Fruit fly (Drosophila melanogaster) whole organism, pupa: Measurements from ENCODE around the gene EMC2A.

Experiments
- CG12605 ChIP-seq: fragments of 200-800 bp; sonication (Bioruptor generic); IDR thresholded peaks from 2 replicates; pipeline ENCODE4 v1.3.6; 2022; ENCODE audit warnings: missing biosample characterization, missing genetic modification characterization
- CG13204 ChIP-seq: fragments of 200-800 bp; sonication (Bioruptor generic); optimal IDR thresholded peaks from 2 replicates; lab custom pipeline; 2018; ENCODE audit warnings: missing biosample characterization, mild to moderate bottlenecking, missing genetic modification characterization, moderate library complexity
- CG15710 ChIP-seq: fragments of 200-800 bp; sonication (Bioruptor generic); optimal IDR thresholded peaks from 2 replicates; lab custom pipeline; 2018; ENCODE audit warnings: missing biosample characterization, mild to moderate bottlenecking, missing genetic modification characterization, moderate library complexity
- CG32121 ChIP-seq: fragments of 200-800 bp; sonication (Bioruptor generic); IDR thresholded peaks from 2 replicates; pipeline ENCODE4 v1.3.6; 2022; ENCODE audit warnings: missing biosample characterization, missing genetic modification characterization
- CG34367 ChIP-seq: fragments of 200-800 bp; sonication (Bioruptor generic); optimal IDR thresholded peaks from 2 replicates; lab custom pipeline; 2018; ENCODE audit warnings: missing biosample characterization, mild to moderate bottlenecking, missing genetic modification characterization
- CG4496 ChIP-seq: fragments of 200-800 bp; sonication (Bioruptor generic); IDR thresholded peaks from 3 replicates; pipeline ENCODE4 v1.3.6; 2022; ENCODE audit warnings: missing biosample characterization, missing genetic modification characterization
- CG8159 ChIP-seq: fragments of 200-800 bp; sonication (Bioruptor generic); optimal IDR thresholded peaks from 3 replicates; lab custom pipeline; 2018; ENCODE audit warnings: missing biosample characterization, mild to moderate bottlenecking, missing genetic modification characterization, moderate library complexity
- D1 ChIP-seq: fragments of 200-800 bp; sonication (Bioruptor generic); optimal IDR thresholded peaks from 2 replicates; lab custom pipeline; 2018; ENCODE audit warnings: missing biosample characterization, mild to moderate bottlenecking, missing genetic modification characterization, moderate library complexity
- EcR ChIP-seq: fragments of 200-800 bp; sonication (Bioruptor generic); optimal IDR thresholded peaks from 3 replicates; lab custom pipeline; 2019; ENCODE audit warnings: missing biosample characterization, missing genetic modification characterization, mild to moderate bottlenecking, moderate library complexity, missing genetic modification reagents
- Pif1A ChIP-seq: fragments of 200-800 bp; sonication (Bioruptor generic); optimal IDR thresholded peaks from 3 replicates; lab custom pipeline; 2016; ENCODE audit warnings: missing biosample characterization, missing genetic modification characterization
- fd96Ca ChIP-seq: fragments of 200-800 bp; sonication (Bioruptor generic); IDR thresholded peaks from 3 replicates; pipeline ENCODE4 v1.3.6; 2022; ENCODE audit warnings: missing biosample characterization, missing genetic modification characterization

DNA sequence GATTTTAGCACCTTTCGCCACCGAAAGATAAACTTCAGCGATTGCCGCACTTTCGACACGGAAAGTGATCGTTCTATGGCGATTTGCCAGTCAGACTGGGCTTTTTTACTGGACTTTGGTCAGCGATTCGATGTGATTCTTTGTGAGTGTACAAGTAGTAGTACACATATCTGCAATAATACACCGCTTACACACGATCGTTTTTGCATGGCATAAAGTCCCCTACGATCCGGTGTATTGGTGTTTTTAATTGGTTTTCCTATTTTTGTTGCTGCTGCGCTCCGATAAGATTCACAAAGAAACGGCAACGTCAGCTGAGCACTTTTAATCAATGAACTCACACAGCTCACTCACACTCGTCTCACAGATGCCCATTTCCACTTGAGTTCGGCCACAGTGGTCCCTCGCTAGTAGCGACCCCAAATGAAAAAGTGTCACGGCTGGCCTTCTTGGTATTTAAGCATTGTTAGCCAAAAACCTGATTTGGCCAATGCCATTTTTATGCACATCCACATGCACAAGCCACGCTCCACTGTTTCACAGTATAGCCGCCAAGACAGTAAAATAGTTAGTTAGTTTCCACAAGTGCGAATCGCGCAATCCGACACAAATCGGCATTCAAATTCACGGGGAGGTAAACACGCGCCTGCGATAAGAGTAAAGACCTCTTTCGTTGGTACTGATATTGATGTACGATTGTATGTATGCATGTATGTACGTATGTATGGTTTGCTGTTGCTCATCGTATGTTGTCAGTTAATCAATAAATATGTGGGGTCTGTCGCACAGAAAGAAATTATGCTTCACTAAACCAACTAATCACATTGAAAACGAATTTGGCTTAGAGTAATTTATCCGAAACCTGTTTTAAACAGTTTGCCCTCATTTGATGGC lies 9.4 kb downstream of the EMC2A start:
- peak; percentile 98 for TF ChIP-seq fd96Ca (GFP tag; lab: Robert Waterston, UW)
- TF ChIP-seq Pif1A (GFP tag; lab: Kevin White, UChicago): peak; percentile 90
- TF ChIP-seq CG32121 (GFP tag; lab: Robert Waterston, UW): peak; percentile 96
- peak; percentile 98 for TF ChIP-seq CG4496 (GFP tag; lab: Robert Waterston, UW)
- TF ChIP-seq CG12605 (GFP tag; lab: Robert Waterston, UW): peak; percentile 93
- peak; percentile 82 for TF ChIP-seq CG8159 (tag; lab: Kevin White, UChicago)
- TF ChIP-seq EcR (GFP tag; lab: Kevin White, UChicago): peak; percentile 81
- no peak for TF ChIP-seq D1 (tag; lab: Kevin White, UChicago)
- peak; percentile 58 for TF ChIP-seq CG13204 (GFP tag; lab: Kevin White, UChicago)
- peak; percentile 89 for TF ChIP-seq CG15710 (tag; lab: Kevin White, UChicago)
- peak; percentile 77 for TF ChIP-seq CG34367 (tag; lab: Kevin White, UChicago)
